Fruit fly (Drosophila melanogaster): Measurements from ENCODE around the gene Or69a.

DNA sequence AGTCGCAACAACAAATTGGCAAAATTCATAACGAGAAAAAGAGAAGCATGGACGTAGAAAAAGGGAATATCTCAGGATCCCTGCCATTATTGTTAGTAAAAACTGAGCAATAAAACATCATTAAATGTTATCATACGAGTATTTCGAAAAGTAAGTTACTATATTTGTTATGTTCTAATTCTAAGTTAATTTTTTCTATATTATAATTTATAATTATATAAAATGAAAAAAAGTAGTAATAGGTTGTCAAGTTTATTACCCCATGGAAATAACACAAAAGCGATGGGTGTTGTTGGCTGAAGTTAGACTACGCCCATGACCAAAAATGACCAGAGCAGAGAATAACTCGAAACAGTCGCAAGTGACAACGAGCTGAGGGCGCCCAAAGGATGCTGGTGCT, 52.1 kb downstream of the Or69a start:
- TF ChIP-seq Myc (optimal IDR thresholded peaks at IDR 0.05): no peak
- TF ChIP-seq psq (optimal IDR thresholded peaks at IDR 0.05): no peak

Measured in Kc167 (cell line).